Worm (Caenorhabditis elegans): ENCODE data around the gene nhr-264.

nhr-264 gene

ce11 chrIV:9274008-9274529, 19.7 kb downstream of the nhr-264 start, which contains the start of gene nmy-3:
Gene nmy-3, plus strand, starts transcription at chrIV:9274479.
- TF ChIP-seq unc-62 (GFP tag; optimal IDR thresholded peaks at IDR 0.05 in 1 of 2) (peak in 1 of 2 experiments; percentile 91), unc-62 (tag; optimal IDR thresholded peaks at IDR 0.05) (no peak), hlh-11 (tag; optimal IDR thresholded peaks at IDR 0.05) (no peak), dmd-8 (GFP tag; IDR thresholded peaks at IDR 0.05) (no peak), dve-1 (tag; optimal IDR thresholded peaks at IDR 0.05; ENCODE audit: insufficient read depth) (no peak)

ce11 chrIV:9269796-9270195, 23.9 kb downstream of the nhr-264 start, which contains the start of gene flh-3:
Gene flh-3, plus strand, starts transcription at chrIV:9270096.
- no peak for TF ChIP-seq nhr-48 (tag; optimal IDR thresholded peaks at IDR 0.05)
- no peak for TF ChIP-seq Y105C5A.15 (GFP tag; IDR thresholded peaks at IDR 0.05)
- no peak for TF ChIP-seq daf-19 (GFP tag; conservative IDR thresholded peaks at IDR 0.05)
- no peak for TF ChIP-seq hif-1 (tag; optimal IDR thresholded peaks at IDR 0.05)
- TF ChIP-seq lin-38 (GFP tag; IDR thresholded peaks at IDR 0.05): no peak
- no peak for TF ChIP-seq tra-1 (GFP tag; IDR thresholded peaks at IDR 0.05)
- no peak for TF ChIP-seq T20F7.1 (GFP tag; optimal IDR thresholded peaks at IDR 0.05)
- no peak for TF ChIP-seq lir-3 (tag; optimal IDR thresholded peaks at IDR 0.05)
- TF ChIP-seq F26F4.8 (GFP tag; conservative IDR thresholded peaks at IDR 0.05): no peak
- no peak for TF ChIP-seq aly-2 (tag; optimal IDR thresholded peaks at IDR 0.05)
- TF ChIP-seq pha-4 (GFP tag; IDR thresholded peaks at IDR 0.05): no peak
- TF ChIP-seq pha-4 (tag; optimal IDR thresholded peaks at IDR 0.05): no peak
- no peak for TF ChIP-seq pqm-1 (tag; optimal IDR thresholded peaks at IDR 0.05)
- no peak for TF ChIP-seq nhr-102 (tag; optimal IDR thresholded peaks at IDR 0.05)
- TF ChIP-seq lsy-2 (tag; optimal IDR thresholded peaks at IDR 0.05): no peak
- no peak for TF ChIP-seq saeg-2 (GFP tag; IDR thresholded peaks at IDR 0.05)
- no peak for TF ChIP-seq nhr-11 (tag; optimal IDR thresholded peaks at IDR 0.05)
- TF ChIP-seq daf-12 (tag; optimal IDR thresholded peaks at IDR 0.05): no peak
- TF ChIP-seq F37D6.2 (tag; optimal IDR thresholded peaks at IDR 0.05): no peak
- no peak for TF ChIP-seq nhr-76 (tag; optimal IDR thresholded peaks at IDR 0.05)
- no peak for TF ChIP-seq madf-9 (GFP tag; conservative IDR thresholded peaks at IDR 0.05)

ce11 chrIV:9268916-9269315, 24.8 kb downstream of the nhr-264 start:
- TF ChIP-seq hlh-30 (tag; optimal IDR thresholded peaks at IDR 0.05; ENCODE audit: insufficient read depth) (no peak), F37D6.2 (tag; optimal IDR thresholded peaks at IDR 0.05) (no peak), Y48G9A.11 (GFP tag; IDR thresholded peaks at IDR 0.05) (no peak), arid-1 (GFP tag; conservative IDR thresholded peaks at IDR 0.05) (no peak), vab-7 (GFP tag; IDR thresholded peaks at IDR 0.05) (no peak), duxl-1 (tag; optimal IDR thresholded peaks at IDR 0.05; ENCODE audit: poor library complexity) (no peak), nhr-28 (tag; optimal IDR thresholded peaks at IDR 0.05) (no peak), zip-11 (GFP tag; IDR thresholded peaks at IDR 0.05) (no peak), F10B5.3 (tag; optimal IDR thresholded peaks at IDR 0.05) (no peak), hlh-11 (tag; optimal IDR thresholded peaks at IDR 0.05) (no peak), snpc-4 (tag; optimal IDR thresholded peaks at IDR 0.05) (no peak), nhr-41 (GFP tag; IDR thresholded peaks at IDR 0.05) (no peak), aha-1 (tag) (no peak), dpl-1 (GFP tag; optimal IDR thresholded peaks at IDR 0.05) (no peak)

ce11 chrIV:9267581-9267980, 26.1 kb downstream of the nhr-264 start:
- TF ChIP-seq hlh-30 (tag; optimal IDR thresholded peaks at IDR 0.05; ENCODE audit: insufficient read depth) (no peak), nhr-6 (tag; optimal IDR thresholded peaks at IDR 0.05) (no peak), nhr-11 (tag; optimal IDR thresholded peaks at IDR 0.05) (no peak), saeg-2 (GFP tag; IDR thresholded peaks at IDR 0.05) (no peak), dpl-1 (GFP tag; optimal IDR thresholded peaks at IDR 0.05) (no peak), unc-39 (tag; optimal IDR thresholded peaks at IDR 0.05) (no peak), unc-130 (GFP tag; optimal IDR thresholded peaks at IDR 0.05) (no peak), F37D6.2 (tag; optimal IDR thresholded peaks at IDR 0.05) (no peak), nhr-25 (tag; optimal IDR thresholded peaks at IDR 0.05; ENCODE audit: borderline replicate concordance, insufficient read depth) (no peak), R02D3.7 (tag; optimal IDR thresholded peaks at IDR 0.05) (no peak), daf-12 (tag; optimal IDR thresholded peaks at IDR 0.05) (no peak), attf-4 (tag; optimal IDR thresholded peaks at IDR 0.05) (no peak), tag-97 (GFP tag; IDR thresholded peaks at IDR 0.05) (no peak), lin-38 (GFP tag; IDR thresholded peaks at IDR 0.05) (no peak), nhr-102 (tag; optimal IDR thresholded peaks at IDR 0.05) (no peak), pqm-1 (tag; optimal IDR thresholded peaks at IDR 0.05) (no peak), sdz-12 (GFP tag; optimal IDR thresholded peaks at IDR 0.05) (no peak), ceh-82 (tag; optimal IDR thresholded peaks at IDR 0.05) (no peak)
